Worm (Caenorhabditis elegans) whole organism, L4 larva: ENCODE data around the gene vgln-1.

Source experiments
- R02D3.7 ChIP-seq: fragments of 150-350 bp; sonication (generic microtip); optimal IDR thresholded peaks from 3 replicates; lab custom pipeline; 2014; ENCODE audit warnings: missing biosample characterization, missing genetic modification characterization
- Y75B8A.6 ChIP-seq: fragments of 200-800 bp; sonication (Bioruptor generic); IDR thresholded peaks from 2 replicates; pipeline ENCODE4 v1.3.6; 2022; ENCODE audit warnings: missing genetic modification reagents, missing genetic modification characterization, missing compliant biosample characterization
- lin-13 ChIP-seq: fragments of 150-350 bp; optimal IDR thresholded peaks from 2 replicates; lab custom pipeline; 2014; ENCODE audit warnings: missing biosample characterization, missing genetic modification reagents, missing genetic modification characterization
- nhr-28 ChIP-seq: fragments of 150-350 bp; optimal IDR thresholded peaks from 2 replicates; lab custom pipeline; 2014; ENCODE audit warnings: missing biosample characterization, missing genetic modification characterization
- nhr-48 ChIP-seq: sonication (generic microtip); optimal IDR thresholded peaks from 2 replicates; lab custom pipeline; 2016; ENCODE audit warnings: mild to moderate bottlenecking, missing genetic modification characterization, missing compliant biosample characterization

ce11 chrII:9931476-9931875 lies 40.6 kb upstream of the vgln-1 start, which contains the start of gene pho-11:
- no peak for TF ChIP-seq lin-13
- no peak for TF ChIP-seq nhr-28
- TF ChIP-seq nhr-48 (tag; lab: Kevin White, UChicago), result no peak
- TF ChIP-seq Y75B8A.6 (GFP tag; lab: Robert Waterston, UW), result no peak
- no peak for TF ChIP-seq R02D3.7 (tag; lab: Kevin White, UChicago)
